Worm (Caenorhabditis elegans) whole organism, late embryonic: ENCODE results near the gene srh-111.
"Not testable (repeated sequence)": the region's sequence is repeated elsewhere in the genome, so short reads cannot be mapped to it uniquely, and the experiment has no call there.

Source experiments
- C38D4.7 ChIP-seq: fragments of 200-800 bp; sonication (Bioruptor generic); optimal IDR thresholded peaks from 2 replicates; lab custom pipeline; 2018; ENCODE audit warnings: mild to moderate bottlenecking, missing genetic modification characterization, moderate library complexity, missing compliant biosample characterization
- K09A11.1 ChIP-seq: sonication (generic microtip); optimal IDR thresholded peaks from 2 replicates; lab custom pipeline; 2017; ENCODE audit warnings: antibody characterized with exemption, mild to moderate bottlenecking, missing genetic modification characterization, missing compliant biosample characterization; ENCODE audit not compliant: insufficient read depth
- T23F11.4 ChIP-seq: fragments of 200-800 bp; sonication (Bioruptor generic); optimal IDR thresholded peaks from 2 replicates; lab custom pipeline; 2018; ENCODE audit warnings: mild to moderate bottlenecking, missing genetic modification characterization, missing compliant biosample characterization
- ahr-1 ChIP-seq: sonication (generic microtip); optimal IDR thresholded peaks from 2 replicates; lab custom pipeline; 2016; ENCODE audit warnings: missing genetic modification characterization, missing compliant biosample characterization
- ceh-14 ChIP-seq: sonication (generic microtip); optimal IDR thresholded peaks from 2 replicates; lab custom pipeline; 2016; ENCODE audit warnings: missing genotype, missing genetic modification characterization, missing compliant biosample characterization
- ceh-2 ChIP-seq: sonication (generic microtip); optimal IDR thresholded peaks from 2 replicates; lab custom pipeline; 2016; ENCODE audit warnings: missing genotype, missing genetic modification characterization, missing compliant biosample characterization
- ceh-22 ChIP-seq: sonication (generic microtip); optimal IDR thresholded peaks from 2 replicates; lab custom pipeline; 2017; ENCODE audit warnings: missing biosample characterization, missing genetic modification characterization
- ceh-24 ChIP-seq: sonication (generic microtip); optimal IDR thresholded peaks from 2 replicates; lab custom pipeline; 2016; ENCODE audit warnings: mild to moderate bottlenecking, missing genetic modification characterization, missing compliant biosample characterization
- ceh-31 ChIP-seq: sonication (generic microtip); optimal IDR thresholded peaks from 2 replicates; lab custom pipeline; 2016; ENCODE audit warnings: missing genetic modification characterization, missing compliant biosample characterization
- ceh-34 ChIP-seq: sonication (generic microtip); optimal IDR thresholded peaks from 2 replicates; lab custom pipeline; 2016; ENCODE audit warnings: mild to moderate bottlenecking, missing genetic modification characterization, missing compliant biosample characterization
- ceh-6 ChIP-seq: fragments of 200-800 bp; sonication (Bioruptor generic); optimal IDR thresholded peaks from 2 replicates; lab custom pipeline; 2018; ENCODE audit warnings: mild to moderate bottlenecking, missing genetic modification characterization, missing compliant biosample characterization
- ets-4 ChIP-seq: sonication (generic microtip); optimal IDR thresholded peaks from 2 replicates; lab custom pipeline; 2016; ENCODE audit warnings: missing genetic modification characterization, missing compliant biosample characterization
- eyg-1 ChIP-seq: sonication (generic microtip); optimal IDR thresholded peaks from 2 replicates; lab custom pipeline; 2016; ENCODE audit warnings: missing genotype, missing genetic modification characterization, missing compliant biosample characterization
- fax-1 ChIP-seq: sonication (generic microtip); optimal IDR thresholded peaks from 2 replicates; lab custom pipeline; 2016; ENCODE audit warnings: missing genotype, missing genetic modification characterization, missing compliant biosample characterization
- fkh-6 ChIP-seq: sonication (generic microtip); optimal IDR thresholded peaks from 2 replicates; lab custom pipeline; 2016; ENCODE audit warnings: missing genetic modification characterization, missing compliant biosample characterization
- hlh-13 ChIP-seq: fragments of 200-800 bp; sonication (Bioruptor generic); optimal IDR thresholded peaks from 2 replicates; lab custom pipeline; 2018; ENCODE audit warnings: mild to moderate bottlenecking, missing genetic modification characterization, missing compliant biosample characterization
- hlh-15 ChIP-seq: sonication (generic microtip); optimal IDR thresholded peaks from 2 replicates; lab custom pipeline; 2016; ENCODE audit warnings: missing genetic modification characterization, missing compliant biosample characterization
- hlh-30 ChIP-seq: sonication (generic microtip); optimal IDR thresholded peaks from 2 replicates; lab custom pipeline; 2017; ENCODE audit warnings: antibody characterized with exemption, missing genetic modification characterization, missing compliant biosample characterization; ENCODE audit not compliant: insufficient read depth
- lim-6 ChIP-seq: sonication (generic microtip); optimal IDR thresholded peaks from 2 replicates; lab custom pipeline; 2016; ENCODE audit warnings: missing genetic modification characterization, missing compliant biosample characterization
- lin-11 ChIP-seq: fragments of 200-800 bp; sonication (Bioruptor generic); optimal IDR thresholded peaks from 2 replicates; lab custom pipeline; 2018; ENCODE audit warnings: mild to moderate bottlenecking, missing genetic modification characterization, missing compliant biosample characterization
- mec-3 ChIP-seq: sonication (generic microtip); optimal IDR thresholded peaks from 2 replicates; lab custom pipeline; 2016; ENCODE audit warnings: borderline replicate concordance, missing genetic modification characterization, missing compliant biosample characterization
- nhr-11 ChIP-seq: fragments of 150-350 bp; optimal IDR thresholded peaks from 2 replicates; lab custom pipeline; 2014; ENCODE audit warnings: missing biosample characterization, missing genetic modification characterization
- nhr-232 ChIP-seq: sonication (generic microtip); optimal IDR thresholded peaks from 2 replicates; lab custom pipeline; 2016; ENCODE audit warnings: missing genetic modification characterization, missing compliant biosample characterization
- odd-2 ChIP-seq: sonication (generic microtip); optimal IDR thresholded peaks from 2 replicates; lab custom pipeline; 2017; ENCODE audit warnings: antibody characterized with exemption, mild to moderate bottlenecking, missing genetic modification characterization, missing compliant biosample characterization
- pat-9 ChIP-seq: fragments of 200-800 bp; sonication (Bioruptor generic); optimal IDR thresholded peaks from 2 replicates; lab custom pipeline; 2018; ENCODE audit warnings: mild to moderate bottlenecking, missing genetic modification characterization, moderate library complexity, missing compliant biosample characterization
- pha-2 ChIP-seq: sonication (generic microtip); optimal IDR thresholded peaks from 2 replicates; lab custom pipeline; 2017; ENCODE audit warnings: mild to moderate bottlenecking, missing genetic modification characterization, missing compliant biosample characterization
- pha-4 ChIP-seq: fragments of 150-350 bp; optimal IDR thresholded peaks from 2 replicates; lab custom pipeline; 2018; ENCODE audit warnings: missing biosample characterization, missing genetic modification reagents, missing genetic modification characterization
- pqm-1 ChIP-seq: sonication (generic microtip); optimal IDR thresholded peaks from 2 replicates; lab custom pipeline; 2016; ENCODE audit warnings: missing genetic modification characterization, missing compliant biosample characterization
- pros-1 ChIP-seq: fragments of 150-350 bp; optimal IDR thresholded peaks from 2 replicates; lab custom pipeline; 2014; ENCODE audit warnings: missing biosample characterization, missing genetic modification reagents, missing genetic modification characterization
- sox-2 ChIP-seq: fragments of 200-800 bp; sonication (Bioruptor generic); IDR thresholded peaks from 2 replicates; pipeline ENCODE4 v1.3.6; 2022; ENCODE audit warnings: missing genetic modification reagents, missing genetic modification characterization, missing compliant biosample characterization
- unc-55 ChIP-seq: sonication (generic microtip); optimal IDR thresholded peaks from 2 replicates; lab custom pipeline; 2017; ENCODE audit warnings: missing biosample characterization, missing genetic modification reagents, missing genetic modification characterization

Gene srh-111

ce11 chrV:17467881-17468280 is 17.1 kb downstream of the srh-111 start:
- TF ChIP-seq hlh-30 (tag; lab: Kevin White, UChicago) (no peak), ahr-1 (tag; lab: Kevin White, UChicago) (no peak)

DNA sequence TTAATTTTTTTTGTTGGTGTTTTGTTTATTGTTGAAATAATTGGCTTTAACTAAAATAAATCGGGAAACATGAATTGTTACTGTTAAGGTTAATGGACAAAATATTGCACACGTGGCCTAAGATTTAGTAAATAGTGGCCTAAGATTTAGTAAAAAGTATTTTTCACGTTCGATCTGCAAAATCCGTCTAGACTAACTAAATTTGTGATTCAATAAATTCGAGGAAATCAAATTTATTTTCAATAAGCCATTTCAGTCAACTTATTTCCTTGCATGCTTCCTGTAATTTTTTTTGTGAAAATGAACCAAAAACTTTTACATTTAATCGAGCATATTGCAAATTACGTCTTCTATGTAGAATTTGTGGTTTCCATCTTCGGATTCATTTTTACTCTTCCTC is 18.2 kb downstream of the srh-111 start, which contains the start of gene srw-72:
TSS of gene srw-72 (plus strand) at position 301 of the 400 bp plus-strand sequence.
- TF ChIP-seq lin-11 (tag; lab: Kevin White, UChicago): no peak
- TF ChIP-seq odd-2 (tag; lab: Kevin White, UChicago): no peak
- no peak for TF ChIP-seq pros-1 (tag; lab: Kevin White, UChicago)
- TF ChIP-seq pha-4: no peak
- no peak for TF ChIP-seq K09A11.1 (tag; lab: Kevin White, UChicago)
- TF ChIP-seq mec-3 (tag; lab: Kevin White, UChicago): no peak
- TF ChIP-seq ceh-24 (tag; lab: Kevin White, UChicago): no peak
- TF ChIP-seq lim-6 (tag; lab: Kevin White, UChicago): no peak
- TF ChIP-seq ceh-31 (tag; lab: Kevin White, UChicago): no peak

DNA sequence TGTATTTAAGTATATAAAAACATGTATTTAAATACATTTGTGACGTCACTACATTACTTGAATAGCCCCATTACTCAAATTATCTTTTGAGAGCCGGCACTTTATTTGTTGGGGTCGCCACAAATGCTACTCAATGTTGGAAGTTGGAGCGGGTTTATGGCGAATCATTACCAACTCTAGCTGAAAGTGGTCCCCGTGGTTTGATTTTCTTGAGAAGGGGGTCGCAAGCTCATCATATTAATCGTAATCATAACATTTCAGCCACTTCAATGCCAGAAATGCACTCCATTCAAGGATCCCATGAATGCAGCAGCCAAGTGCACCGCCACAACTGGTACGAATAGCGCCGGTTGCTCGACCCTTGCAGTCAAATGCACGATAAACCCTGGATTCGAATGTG is 20.7 kb downstream of the srh-111 start, which contains the start of gene F20E11.7:
TSS of gene F20E11.7 (plus strand) at position 301 of the 400 bp plus-strand sequence.
- TF ChIP-seq odd-2 (tag; lab: Kevin White, UChicago); pat-9 (tag; lab: Kevin White, UChicago); ceh-6 (GFP tag; lab: Kevin White, UChicago): not testable (repeated sequence)

DNA sequence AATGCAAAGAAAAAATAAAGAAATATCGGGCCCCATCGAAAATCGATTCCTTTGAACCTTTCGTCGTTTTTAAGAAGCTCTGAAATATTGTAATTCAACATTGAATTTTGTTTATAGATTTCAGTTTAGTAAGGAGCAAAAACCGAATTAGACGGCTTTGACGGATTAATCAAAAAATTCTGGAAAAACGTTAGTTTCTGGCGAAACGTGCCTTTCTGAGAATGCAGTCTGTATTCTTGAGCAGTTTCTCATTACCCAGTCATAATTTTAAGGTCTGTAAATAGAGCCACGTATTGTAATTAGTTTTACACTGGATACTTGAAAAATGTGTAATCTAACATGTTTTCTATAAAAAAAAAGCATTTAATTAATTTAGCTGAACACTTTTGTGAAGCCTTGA is 24.9 kb downstream of the srh-111 start, which contains the start of gene srz-48:
TSS of gene srz-48 (minus strand) at position 101 of the 400 bp plus-strand sequence.
- TF ChIP-seq pha-2 (tag; lab: Kevin White, UChicago) (no peak), ceh-22 (tag; lab: Kevin White, UChicago) (no peak), ceh-6 (GFP tag; lab: Kevin White, UChicago) (no peak), nhr-11 (no peak), fkh-6 (tag; lab: Kevin White, UChicago) (no peak), hlh-15 (tag; lab: Kevin White, UChicago) (no peak), pqm-1 (no peak), eyg-1 (tag; lab: Kevin White, UChicago) (no peak), sox-2 (GFP tag; lab: Robert Waterston, UW) (no peak)

DNA sequence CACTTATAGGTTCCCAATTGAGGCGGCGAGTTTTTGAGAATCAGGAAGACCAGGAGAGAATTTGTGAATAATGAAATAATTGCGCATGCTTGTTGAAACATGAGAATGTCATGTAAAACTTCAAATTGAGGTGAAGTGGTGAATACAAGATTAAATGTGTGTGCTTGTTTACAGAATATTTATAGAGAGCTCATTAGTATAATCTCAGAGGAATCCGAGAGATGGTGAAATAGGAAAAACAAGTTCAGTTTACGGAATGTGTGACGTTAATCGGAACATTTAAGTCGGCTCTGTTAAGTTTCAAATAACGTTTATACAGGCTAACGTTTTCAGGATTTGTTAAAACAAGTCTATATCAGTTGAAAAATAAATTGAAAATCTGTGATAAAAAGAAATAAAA is 26.9 kb downstream of the srh-111 start, which contains the start of gene str-200:
TSS of gene str-200 (minus strand) at position 101 of the 400 bp plus-strand sequence.
- TF ChIP-seq ceh-2 (tag; lab: Kevin White, UChicago) (no peak), eyg-1 (tag; lab: Kevin White, UChicago) (no peak), hlh-13 (no peak), fax-1 (tag; lab: Kevin White, UChicago) (no peak), ceh-14 (tag; lab: Kevin White, UChicago) (no peak), unc-55 (GFP tag; lab: Kevin White, UChicago) (no peak), ets-4 (tag; lab: Kevin White, UChicago) (no peak), T23F11.4 (GFP tag; lab: Kevin White, UChicago) (no peak), C38D4.7 (no peak)

ce11 chrV:17456197-17456596 is 28.8 kb downstream of the srh-111 start, which contains the start of gene srh-203:
TSS of gene srh-203 (minus strand) at chrV:17456297.
- not testable (repeated sequence) for TF ChIP-seq nhr-232, lim-6, ceh-34 (tag; lab: Kevin White, UChicago)
- TF ChIP-seq, all 69 proteins: peak for 0; not testable (repeated sequence) for 69
